In genomic region chrX:6378363-6378762, ce11 we compare ENCODE assay signal across 4 worm cellular contexts.
TF ChIP-seq lines count a peak whose summit lies in the region.

No protein-coding gene starts in this region.

TF ChIP-seq in whole organism, L2 larva, 48 proteins besides CTCF, POLR2A, EP300 and RAD21:
- TF ChIP-seq sma-9 (GFP tag; optimal IDR thresholded peaks at IDR 0.05; lab: Kevin White, UChicago) (peak; percentile 54), sma-9 (tag; optimal IDR thresholded peaks at IDR 0.05; lab: Kevin White, UChicago) (no peak), lsy-2 (tag; optimal IDR thresholded peaks at IDR 0.05; lab: Kevin White, UChicago) (peak in 1 of 2 experiments; percentile 55), unc-55 (GFP tag; optimal IDR thresholded peaks at IDR 0.05; lab: Kevin White, UChicago) (peak; percentile 64), nhr-129 (tag; optimal IDR thresholded peaks at IDR 0.05; lab: Kevin White, UChicago) (peak; percentile 88), sma-3 (GFP tag; optimal IDR thresholded peaks at IDR 0.05; lab: Kevin White, UChicago) (peak; percentile 13), nhr-21 (tag; optimal IDR thresholded peaks at IDR 0.05; lab: Kevin White, UChicago) (peak; percentile 36), lin-11 (tag; optimal IDR thresholded peaks at IDR 0.05; lab: Kevin White, UChicago) (peak; percentile 78), fos-1 (tag; optimal IDR thresholded peaks at IDR 0.05; lab: Kevin White, UChicago) (peak; percentile 53), nhr-23 (tag; optimal IDR thresholded peaks at IDR 0.05; lab: Kevin White, UChicago) (no peak), nhr-6 (tag; optimal IDR thresholded peaks at IDR 0.05; lab: Kevin White, UChicago) (no peak), F13H6.1 (tag; optimal IDR thresholded peaks at IDR 0.05; lab: Kevin White, UChicago) (peak; percentile 67), crh-2 (tag; optimal IDR thresholded peaks at IDR 0.05; lab: Kevin White, UChicago) (peak; percentile 54), gmeb-1 (tag; optimal IDR thresholded peaks at IDR 0.05; lab: Kevin White, UChicago) (no peak), ceh-16 (tag; optimal IDR thresholded peaks at IDR 0.05; lab: Kevin White, UChicago) (peak; percentile 60), lin-13 (GFP tag; optimal IDR thresholded peaks at IDR 0.05; lab: Kevin White, UChicago) (peak; percentile 44), egl-27 (tag; optimal IDR thresholded peaks at IDR 0.05; lab: Kevin White, UChicago) (peak; percentile 32), zag-1 (tag; optimal IDR thresholded peaks at IDR 0.05; lab: Kevin White, UChicago) (peak; percentile 32), C34F6.9 (tag; optimal IDR thresholded peaks at IDR 0.05; lab: Kevin White, UChicago) (peak; percentile 65), R02D3.7 (tag; optimal IDR thresholded peaks at IDR 0.05; lab: Kevin White, UChicago) (no peak), sem-4 (tag; optimal IDR thresholded peaks at IDR 0.05; lab: Kevin White, UChicago) (no peak)

TF ChIP-seq in whole organism, L4 larva, 104 proteins besides CTCF, POLR2A, EP300 and RAD21 (continues in another document):
- no peak for TF ChIP-seq daf-19 (GFP tag; conservative IDR thresholded peaks at IDR 0.05; lab: Robert Waterston, UW)
- TF ChIP-seq ceh-82 (tag; optimal IDR thresholded peaks at IDR 0.05; lab: Kevin White, UChicago) = no peak
- TF ChIP-seq mes-2 (tag; optimal IDR thresholded peaks at IDR 0.05; lab: Kevin White, UChicago; ENCODE audit: poor library complexity, severe bottlenecking) = peak; percentile 78
- TF ChIP-seq lin-38 (GFP tag; IDR thresholded peaks at IDR 0.05; lab: Robert Waterston, UW) = no peak
- no peak for TF ChIP-seq ZK546.5 (tag; optimal IDR thresholded peaks at IDR 0.05; lab: Kevin White, UChicago)
- no peak for TF ChIP-seq nhr-10 (tag; optimal IDR thresholded peaks at IDR 0.05; lab: Kevin White, UChicago)
- TF ChIP-seq aha-1 (tag; lab: Kevin White, UChicago) = peak; percentile 95
- TF ChIP-seq D1046.2 (GFP tag; IDR thresholded peaks at IDR 0.05; lab: Robert Waterston, UW) = no peak
- no peak for TF ChIP-seq madf-5 (GFP tag; IDR thresholded peaks at IDR 0.05; lab: Robert Waterston, UW)
- TF ChIP-seq lin-13 (GFP tag; optimal IDR thresholded peaks at IDR 0.05; lab: Kevin White, UChicago) = peak; percentile 32
- no peak for TF ChIP-seq ama-1 (optimal IDR thresholded peaks at IDR 0.05; lab: Kevin White, UChicago)
- TF ChIP-seq attf-4 (tag; optimal IDR thresholded peaks at IDR 0.05; lab: Kevin White, UChicago) = no peak
- TF ChIP-seq unc-62 (GFP tag; optimal IDR thresholded peaks at IDR 0.05 in 1 of 2; lab: Kevin White, UChicago) = peak in 1 of 2 experiments; percentile 82
- TF ChIP-seq unc-62 (tag; optimal IDR thresholded peaks at IDR 0.05; lab: Kevin White, UChicago) = no peak
- no peak for TF ChIP-seq zip-2 (tag; optimal IDR thresholded peaks at IDR 0.05; lab: Kevin White, UChicago)
- TF ChIP-seq nhr-42 (GFP tag; IDR thresholded peaks at IDR 0.05; lab: Robert Waterston, UW) = no peak
- no peak for TF ChIP-seq lir-3 (tag; optimal IDR thresholded peaks at IDR 0.05; lab: Kevin White, UChicago)
- peak in 1 of 2 experiments; percentile 39 for TF ChIP-seq mdl-1 (tag; optimal IDR thresholded peaks at IDR 0.05; lab: Kevin White, UChicago)
- TF ChIP-seq ztf-11 (tag; optimal IDR thresholded peaks at IDR 0.05; lab: Kevin White, UChicago) = no peak
- TF ChIP-seq pqm-1 (tag; optimal IDR thresholded peaks at IDR 0.05; lab: Kevin White, UChicago) = no peak
- no peak for TF ChIP-seq Y48G9A.11 (GFP tag; IDR thresholded peaks at IDR 0.05; lab: Robert Waterston, UW)
- no peak for TF ChIP-seq php-3 (GFP tag; IDR thresholded peaks at IDR 0.05; lab: Robert Waterston, UW)
- no peak for TF ChIP-seq F26F4.8 (GFP tag; conservative IDR thresholded peaks at IDR 0.05; lab: Robert Waterston, UW)
- no peak for TF ChIP-seq ztf-7 (tag; optimal IDR thresholded peaks at IDR 0.05; lab: Kevin White, UChicago)
- TF ChIP-seq jun-1 (tag; optimal IDR thresholded peaks at IDR 0.05; lab: Kevin White, UChicago) = no peak
- TF ChIP-seq hif-1 (tag; optimal IDR thresholded peaks at IDR 0.05; lab: Kevin White, UChicago) = peak in 1 of 2 experiments; percentile 22

TF ChIP-seq in whole organism, late embryonic, 69 proteins besides CTCF, POLR2A, EP300 and RAD21 (continues in another document):
- TF ChIP-seq sdc-2 (tag; optimal IDR thresholded peaks at IDR 0.05; lab: Kevin White, UChicago) (peak; percentile 62), pqm-1 (tag; optimal IDR thresholded peaks at IDR 0.05; lab: Kevin White, UChicago) (no peak), unc-55 (GFP tag; optimal IDR thresholded peaks at IDR 0.05; lab: Kevin White, UChicago) (peak; percentile 32), pros-1 (tag; optimal IDR thresholded peaks at IDR 0.05; lab: Kevin White, UChicago) (no peak), gmeb-2 (tag; optimal IDR thresholded peaks at IDR 0.05; lab: Kevin White, UChicago) (no peak), hlh-8 (tag; optimal IDR thresholded peaks at IDR 0.05; lab: Kevin White, UChicago) (peak; percentile 9), nhr-11 (tag; optimal IDR thresholded peaks at IDR 0.05; lab: Kevin White, UChicago) (no peak), ceh-14 (tag; optimal IDR thresholded peaks at IDR 0.05; lab: Kevin White, UChicago) (peak; percentile 68), che-1 (tag; optimal IDR thresholded peaks at IDR 0.05; lab: Kevin White, UChicago) (no peak), K09A11.1 (tag; optimal IDR thresholded peaks at IDR 0.05; lab: Kevin White, UChicago; ENCODE audit: insufficient read depth) (no peak), ceh-31 (tag; optimal IDR thresholded peaks at IDR 0.05; lab: Kevin White, UChicago) (peak; percentile 66), pha-2 (tag; optimal IDR thresholded peaks at IDR 0.05; lab: Kevin White, UChicago) (no peak), ceh-34 (tag; optimal IDR thresholded peaks at IDR 0.05; lab: Kevin White, UChicago) (peak; percentile 50), nhr-232 (tag; optimal IDR thresholded peaks at IDR 0.05; lab: Kevin White, UChicago) (no peak), hlh-30 (tag; optimal IDR thresholded peaks at IDR 0.05; lab: Kevin White, UChicago; ENCODE audit: insufficient read depth) (peak; percentile 11), dve-1 (tag; optimal IDR thresholded peaks at IDR 0.05; lab: Kevin White, UChicago) (no peak), ceh-19 (GFP tag; optimal IDR thresholded peaks at IDR 0.05; lab: Kevin White, UChicago) (peak; percentile 36), syd-9 (tag; optimal IDR thresholded peaks at IDR 0.05; lab: Kevin White, UChicago) (peak; percentile 60), nfya-1 (tag; optimal IDR thresholded peaks at IDR 0.05; lab: Kevin White, UChicago) (peak; percentile 65), ceh-18 (tag; optimal IDR thresholded peaks at IDR 0.05; lab: Kevin White, UChicago) (peak; percentile 31), ceh-6 (GFP tag; optimal IDR thresholded peaks at IDR 0.05; lab: Kevin White, UChicago) (peak; percentile 35), K02D7.2 (tag; optimal IDR thresholded peaks at IDR 0.05; lab: Kevin White, UChicago) (no peak), rnt-1 (tag; optimal IDR thresholded peaks at IDR 0.05; lab: Kevin White, UChicago) (peak; percentile 28), tbx-2 (tag; optimal IDR thresholded peaks at IDR 0.05; lab: Kevin White, UChicago) (peak; percentile 77), hlh-6 (tag; optimal IDR thresholded peaks at IDR 0.05; lab: Kevin White, UChicago) (peak; percentile 50), mec-3 (tag; optimal IDR thresholded peaks at IDR 0.05; lab: Kevin White, UChicago; ENCODE audit: borderline replicate concordance) (no peak), pat-9 (tag; optimal IDR thresholded peaks at IDR 0.05; lab: Kevin White, UChicago) (peak; percentile 11)

TF ChIP-seq in whole organism, mixed stage, embryonic, 35 proteins besides CTCF, POLR2A, EP300 and RAD21 (continues in another document):
- TF ChIP-seq lin-13 (tag; optimal IDR thresholded peaks at IDR 0.05; lab: Kevin White, UChicago) = peak; percentile 71
- peak; percentile 62 for TF ChIP-seq mep-1 (tag; optimal IDR thresholded peaks at IDR 0.05; lab: Kevin White, UChicago)
- TF ChIP-seq blmp-1 (tag; optimal IDR thresholded peaks at IDR 0.05; lab: Kevin White, UChicago) = no peak
- peak; percentile 56 for TF ChIP-seq mls-2 (tag; optimal IDR thresholded peaks at IDR 0.05; lab: Kevin White, UChicago)
- no peak for TF ChIP-seq flh-1 (GFP tag; optimal IDR thresholded peaks at IDR 0.05; lab: Kevin White, UChicago)
- TF ChIP-seq ceh-43 (GFP tag; optimal IDR thresholded peaks at IDR 0.05; lab: Kevin White, UChicago) = no peak
- no peak for TF ChIP-seq lin-32 (GFP tag; optimal IDR thresholded peaks at IDR 0.05; lab: Kevin White, UChicago)
- no peak for TF ChIP-seq mab-5 (tag; optimal IDR thresholded peaks at IDR 0.05; lab: Kevin White, UChicago)
- peak; percentile 54 for TF ChIP-seq sptf-1 (tag; optimal IDR thresholded peaks at IDR 0.05; lab: Kevin White, UChicago)
- no peak for TF ChIP-seq nhr-28 (tag; optimal IDR thresholded peaks at IDR 0.05; lab: Kevin White, UChicago)
- TF ChIP-seq unc-39 (tag; optimal IDR thresholded peaks at IDR 0.05; lab: Kevin White, UChicago) = no peak
- no peak for TF ChIP-seq ceh-39 (tag; optimal IDR thresholded peaks at IDR 0.05; lab: Kevin White, UChicago)
- no peak for TF ChIP-seq nhr-12 (tag; optimal IDR thresholded peaks at IDR 0.05; lab: Kevin White, UChicago)
- TF ChIP-seq zip-8 (tag; optimal IDR thresholded peaks at IDR 0.05; lab: Kevin White, UChicago) = no peak
- peak; percentile 15 for TF ChIP-seq cnd-1 (tag; optimal IDR thresholded peaks at IDR 0.05; lab: Kevin White, UChicago)
- no peak for TF ChIP-seq snpc-4 (tag; optimal IDR thresholded peaks at IDR 0.05; lab: Kevin White, UChicago)
- TF ChIP-seq sem-2 (GFP tag; optimal IDR thresholded peaks at IDR 0.05; lab: Kevin White, UChicago) = no peak
- peak; percentile 47 for TF ChIP-seq ham-2 (GFP tag; optimal IDR thresholded peaks at IDR 0.05; lab: Kevin White, UChicago)
- no peak for TF ChIP-seq nhr-2 (tag; optimal IDR thresholded peaks at IDR 0.05; lab: Kevin White, UChicago)
- TF ChIP-seq lsy-2 (tag; optimal IDR thresholded peaks at IDR 0.05; lab: Kevin White, UChicago) = peak; percentile 11
- TF ChIP-seq nhr-237 (tag; optimal IDR thresholded peaks at IDR 0.05; lab: Kevin White, UChicago) = peak; percentile 44
- no peak for TF ChIP-seq ceh-83 (GFP tag; optimal IDR thresholded peaks at IDR 0.05; lab: Kevin White, UChicago)
- no peak for TF ChIP-seq tbx-8 (GFP tag; optimal IDR thresholded peaks at IDR 0.05; lab: Kevin White, UChicago)
- peak; percentile 44 for TF ChIP-seq ces-1 (GFP tag; optimal IDR thresholded peaks at IDR 0.05; lab: Kevin White, UChicago)
- no peak for TF ChIP-seq unc-62 (GFP tag; optimal IDR thresholded peaks at IDR 0.05; lab: Kevin White, UChicago)
- peak; percentile 65 for TF ChIP-seq drap-1 (GFP tag; optimal IDR thresholded peaks at IDR 0.05; lab: Kevin White, UChicago)
- peak; percentile 36 for TF ChIP-seq unc-120 (tag; optimal IDR thresholded peaks at IDR 0.05; lab: Kevin White, UChicago; ENCODE audit: poor library complexity, severe bottlenecking)
- TF ChIP-seq M03D4.4 (tag; optimal IDR thresholded peaks at IDR 0.05; lab: Kevin White, UChicago) = no peak
- TF ChIP-seq bed-3 (GFP tag; optimal IDR thresholded peaks at IDR 0.05; lab: Kevin White, UChicago) = no peak
- peak; percentile 91 for TF ChIP-seq pha-4 (tag; optimal IDR thresholded peaks at IDR 0.05; lab: Kevin White, UChicago)
- TF ChIP-seq hlh-1 (tag; optimal IDR thresholded peaks at IDR 0.05; lab: Kevin White, UChicago) = peak; percentile 56
